Worm (Caenorhabditis elegans) whole organism, L2 larva: ENCODE measurements around the gene ncx-7.

Experiments used
- C34F6.9 ChIP-seq: fragments of 150-350 bp; optimal IDR thresholded peaks from 2 replicates; lab custom pipeline; 2014; ENCODE audit warnings: missing biosample characterization, missing genetic modification characterization
- F13H6.1 ChIP-seq: sonication (generic microtip); optimal IDR thresholded peaks from 2 replicates; lab custom pipeline; 2016; ENCODE audit warnings: missing genetic modification characterization, missing compliant biosample characterization
- R02D3.7 ChIP-seq: fragments of 150-350 bp; optimal IDR thresholded peaks from 2 replicates; lab custom pipeline; 2014; ENCODE audit warnings: missing biosample characterization, missing genetic modification characterization
- Y55F3AM.14 ChIP-seq: fragments of 200-800 bp; sonication (Bioruptor generic); optimal IDR thresholded peaks from 2 replicates; lab custom pipeline; 2018; ENCODE audit warnings: mild to moderate bottlenecking, missing genetic modification characterization, missing compliant biosample characterization
- alr-1 ChIP-seq: fragments of 150-350 bp; optimal IDR thresholded peaks from 2 replicates; lab custom pipeline; 2014; ENCODE audit warnings: missing biosample characterization, missing genetic modification characterization
- aly-2 ChIP-seq: fragments of 150-350 bp; optimal IDR thresholded peaks from 2 replicates; lab custom pipeline; 2014; ENCODE audit warnings: missing biosample characterization, missing genetic modification characterization
- ama-1 ChIP-seq: fragments of 150-350 bp; optimal IDR thresholded peaks from 2 replicates; lab custom pipeline; 2018; ENCODE audit warnings: inconsistent platforms
- blmp-1 ChIP-seq: sonication (generic microtip); optimal IDR thresholded peaks from 2 replicates; lab custom pipeline; 2017; ENCODE audit warnings: missing genetic modification characterization, mild to moderate bottlenecking, missing compliant biosample characterization, antibody characterized with exemption, moderate library complexity; ENCODE audit not compliant: insufficient read depth
- ceh-16 ChIP-seq: fragments of 150-350 bp; optimal IDR thresholded peaks from 2 replicates; lab custom pipeline; 2014; ENCODE audit warnings: missing biosample characterization, missing genetic modification characterization
- ceh-82 ChIP-seq: fragments of 150-350 bp; optimal IDR thresholded peaks from 2 replicates; lab custom pipeline; 2014; ENCODE audit warnings: missing biosample characterization, missing genetic modification characterization
- crh-2 ChIP-seq: sonication (generic microtip); optimal IDR thresholded peaks from 2 replicates; lab custom pipeline; 2017; ENCODE audit warnings: missing biosample characterization, missing genetic modification characterization
- dmd-4 ChIP-seq: sonication (generic microtip); optimal IDR thresholded peaks from 2 replicates; lab custom pipeline; 2017; ENCODE audit warnings: missing biosample characterization, missing genetic modification characterization
- egl-27 ChIP-seq: sonication (generic microtip); optimal IDR thresholded peaks from 3 replicates; lab custom pipeline; 2017; ENCODE audit warnings: missing biosample characterization, missing genetic modification reagents, missing genetic modification characterization
- elt-1 ChIP-seq: fragments of 150-350 bp; optimal IDR thresholded peaks from 2 replicates; lab custom pipeline; 2014; ENCODE audit warnings: missing biosample characterization, missing genetic modification characterization
- fos-1 ChIP-seq: fragments of 150-350 bp; optimal IDR thresholded peaks from 2 replicates; lab custom pipeline; 2014; ENCODE audit warnings: missing biosample characterization, missing genetic modification characterization
- gmeb-1 ChIP-seq: fragments of 150-350 bp; optimal IDR thresholded peaks from 2 replicates; lab custom pipeline; 2014; ENCODE audit warnings: missing biosample characterization, missing genetic modification characterization
- lin-11 ChIP-seq: fragments of 150-350 bp; sonication (generic microtip); optimal IDR thresholded peaks from 2 replicates; lab custom pipeline; 2014; ENCODE audit warnings: missing biosample characterization, missing genetic modification characterization, inconsistent platforms, mixed read lengths
- lin-13 ChIP-seq: fragments of 150-350 bp; optimal IDR thresholded peaks from 2 replicates; lab custom pipeline; 2014; ENCODE audit warnings: missing biosample characterization, missing genetic modification reagents, missing genetic modification characterization
- lin-39 ChIP-seq: fragments of 150-350 bp; optimal IDR thresholded peaks from 2 replicates; lab custom pipeline; 2014; ENCODE audit warnings: missing biosample characterization, missing genetic modification reagents, missing genetic modification characterization
- lsy-2 ChIP-seq, 2 experiments: fragments of 150-350 bp in 1 of 2; sonication (generic microtip) in 1 of 2; optimal IDR thresholded peaks; 2 replicates each; lab custom pipeline; 2014 to 2017; ENCODE audit warnings: missing biosample characterization in 2 of 2, missing genetic modification characterization in 2 of 2
- mab-5 ChIP-seq: fragments of 150-350 bp; optimal IDR thresholded peaks from 2 replicates; lab custom pipeline; 2014; ENCODE audit warnings: missing biosample characterization, missing genetic modification characterization
- mbf-1 ChIP-seq: sonication (generic microtip); optimal IDR thresholded peaks from 2 replicates; lab custom pipeline; 2017; ENCODE audit warnings: missing biosample characterization, missing genetic modification characterization
- mdl-1 ChIP-seq, 2 experiments: fragments of 150-350 bp in 1 of 2; sonication (generic microtip) in 1 of 2; optimal IDR thresholded peaks; 2 replicates each; lab custom pipeline; 2017; ENCODE audit warnings: missing biosample characterization in 2 of 2, missing genetic modification characterization in 2 of 2
- nhr-10 ChIP-seq: sonication (generic microtip); optimal IDR thresholded peaks from 2 replicates; lab custom pipeline; 2017; ENCODE audit warnings: missing biosample characterization, missing genetic modification characterization
- nhr-11 ChIP-seq: fragments of 150-350 bp; optimal IDR thresholded peaks from 2 replicates; lab custom pipeline; 2014; ENCODE audit warnings: missing biosample characterization, missing genetic modification characterization
- nhr-12 ChIP-seq: fragments of 150-350 bp; optimal IDR thresholded peaks from 2 replicates; lab custom pipeline; 2014; ENCODE audit warnings: missing biosample characterization, missing genetic modification characterization
- nhr-129 ChIP-seq: fragments of 150-350 bp; optimal IDR thresholded peaks from 2 replicates; lab custom pipeline; 2014; ENCODE audit warnings: missing biosample characterization, missing genetic modification characterization
- nhr-23 ChIP-seq: fragments of 150-350 bp; optimal IDR thresholded peaks from 2 replicates; lab custom pipeline; 2014; ENCODE audit warnings: missing biosample characterization, missing genetic modification reagents, missing genetic modification characterization
- nhr-25 ChIP-seq: fragments of 150-350 bp; sonication (generic microtip); optimal IDR thresholded peaks from 3 replicates; lab custom pipeline; 2014; ENCODE audit warnings: missing biosample characterization, missing genetic modification characterization
- nhr-6 ChIP-seq: fragments of 150-350 bp; optimal IDR thresholded peaks from 2 replicates; lab custom pipeline; 2014; ENCODE audit warnings: missing biosample characterization, missing genetic modification characterization
- nhr-77 ChIP-seq: fragments of 150-350 bp; optimal IDR thresholded peaks from 2 replicates; lab custom pipeline; 2014; ENCODE audit warnings: missing biosample characterization, missing genetic modification characterization
- peb-1 ChIP-seq: fragments of 150-350 bp; optimal IDR thresholded peaks from 2 replicates; lab custom pipeline; 2014; ENCODE audit warnings: missing biosample characterization, missing genetic modification characterization
- sma-3 ChIP-seq: sonication (generic microtip); optimal IDR thresholded peaks from 2 replicates; lab custom pipeline; 2016; ENCODE audit warnings: missing genetic modification reagents, missing genetic modification characterization, missing compliant biosample characterization
- sma-9 ChIP-seq, 2 experiments: fragments of 150-350 bp in 1 of 2; sonication (generic microtip) in 1 of 2; optimal IDR thresholded peaks; 2 replicates each; lab custom pipeline; 2014 to 2016; ENCODE audit warnings: missing genetic modification characterization in 2 of 2, mild to moderate bottlenecking in 1 of 2, missing biosample characterization in 1 of 2, missing compliant biosample characterization in 1 of 2, missing genetic modification reagents in 1 of 2, moderate library complexity in 1 of 2
- snpc-4 ChIP-seq: fragments of 150-350 bp; optimal IDR thresholded peaks from 2 replicates; lab custom pipeline; 2014; ENCODE audit warnings: missing biosample characterization, missing genetic modification characterization
- unc-39 ChIP-seq: fragments of 150-350 bp; optimal IDR thresholded peaks from 2 replicates; lab custom pipeline; 2014; ENCODE audit warnings: missing biosample characterization, missing genetic modification characterization
- unc-55 ChIP-seq: fragments of 150-350 bp; sonication (generic microtip); optimal IDR thresholded peaks from 3 replicates; lab custom pipeline; 2014; ENCODE audit warnings: missing biosample characterization, missing genetic modification reagents, missing genetic modification characterization
- unc-62 ChIP-seq: fragments of 150-350 bp; optimal IDR thresholded peaks from 2 replicates; lab custom pipeline; 2014; ENCODE audit warnings: missing biosample characterization, missing genetic modification reagents, missing genetic modification characterization
- ztf-11 ChIP-seq: sonication (generic microtip); optimal IDR thresholded peaks from 2 replicates; lab custom pipeline; 2017; ENCODE audit warnings: missing biosample characterization, missing genetic modification characterization
- ztf-4 ChIP-seq: fragments of 150-350 bp; optimal IDR thresholded peaks from 2 replicates; lab custom pipeline; 2014; ENCODE audit warnings: missing biosample characterization, missing genetic modification characterization

ncx-7 gene

ce11 chrIII:9697323-9697722 is 22.8 kb downstream of the ncx-7 start (continued):
- TF ChIP-seq nhr-6 (tag; lab: Kevin White, UChicago) (no peak), fos-1 (tag; lab: Kevin White, UChicago) (peak; percentile 89), nhr-129 (peak; percentile 84), nhr-23 (tag; lab: Kevin White, UChicago) (no peak), R02D3.7 (tag; lab: Kevin White, UChicago) (no peak), nhr-10 (tag; lab: Kevin White, UChicago) (no peak), sma-9 (GFP tag; optimal IDR thresholded peaks at IDR 0.05; lab: Kevin White, UChicago) (peak; percentile 55), sma-9 (tag; optimal IDR thresholded peaks at IDR 0.05; lab: Kevin White, UChicago) (no peak), C34F6.9 (tag; lab: Kevin White, UChicago) (peak; percentile 67), elt-1 (tag; lab: Kevin White, UChicago) (no peak), alr-1 (tag; lab: Kevin White, UChicago) (no peak), sma-3 (GFP tag; lab: Kevin White, UChicago) (no peak)

- TF ChIP-seq blmp-1 (tag; lab: Kevin White, UChicago), result no peak
- no peak for TF ChIP-seq ceh-16 (tag; lab: Kevin White, UChicago)
- TF ChIP-seq unc-62, result no peak
- no peak for TF ChIP-seq F13H6.1 (tag; lab: Kevin White, UChicago)
- no peak for TF ChIP-seq lsy-2 (tag; optimal IDR thresholded peaks at IDR 0.05; lab: Kevin White, UChicago)
Observed at ce11 chrIII:9696417-9696816, 23.7 kb downstream of the ncx-7 start, which contains the start of gene bud-31. TSS of gene bud-31 (minus strand) at chrIII:9696517.

ce11 chrIII:9695379-9695778 is 24.7 kb downstream of the ncx-7 start:
- TF ChIP-seq ztf-11 (tag; lab: Kevin White, UChicago) (no peak), unc-39 (no peak), mdl-1 (tag; optimal IDR thresholded peaks at IDR 0.05; lab: Kevin White, UChicago) (no peak), lin-13 (GFP tag; lab: Kevin White, UChicago) (no peak), lin-39 (tag; lab: Kevin White, UChicago) (no peak), sma-3 (GFP tag; lab: Kevin White, UChicago) (no peak), lsy-2 (tag; optimal IDR thresholded peaks at IDR 0.05; lab: Kevin White, UChicago) (peak in 1 of 2 experiments; percentile 55), sma-9 (GFP tag; optimal IDR thresholded peaks at IDR 0.05; lab: Kevin White, UChicago) (no peak), sma-9 (tag; optimal IDR thresholded peaks at IDR 0.05; lab: Kevin White, UChicago) (no peak), crh-2 (tag; lab: Kevin White, UChicago) (no peak), gmeb-1 (tag; lab: Kevin White, UChicago) (peak; percentile 21), ztf-4 (no peak), peb-1 (tag; lab: Kevin White, UChicago) (no peak), lin-11 (tag; lab: Kevin White, UChicago) (no peak), egl-27 (no peak), unc-55 (GFP tag; lab: Kevin White, UChicago) (peak; percentile 65), nhr-77 (tag; lab: Kevin White, UChicago) (no peak), aly-2 (tag; lab: Kevin White, UChicago) (no peak), ama-1 (lab: Kevin White, UChicago) (no peak), fos-1 (tag; lab: Kevin White, UChicago) (no peak), C34F6.9 (tag; lab: Kevin White, UChicago) (peak; percentile 59), ceh-82 (tag; lab: Kevin White, UChicago) (no peak), mbf-1 (tag; lab: Kevin White, UChicago) (no peak), Y55F3AM.14 (GFP tag; lab: Kevin White, UChicago) (no peak)

- TF ChIP-seq nhr-25 (tag; lab: Kevin White, UChicago), result no peak
- TF ChIP-seq dmd-4 (tag; lab: Kevin White, UChicago), result no peak
- no peak for TF ChIP-seq peb-1 (tag; lab: Kevin White, UChicago)
- no peak for TF ChIP-seq nhr-11 (tag; lab: Kevin White, UChicago)
- TF ChIP-seq unc-62, result no peak
- no peak for TF ChIP-seq nhr-12 (tag; lab: Kevin White, UChicago)
- TF ChIP-seq snpc-4, result no peak
- TF ChIP-seq lin-13 (GFP tag; lab: Kevin White, UChicago), result no peak
- TF ChIP-seq R02D3.7 (tag; lab: Kevin White, UChicago), result no peak
- no peak for TF ChIP-seq mab-5 (tag; lab: Kevin White, UChicago)
Observed at ce11 chrIII:9694474-9694873, 25.6 kb downstream of the ncx-7 start, which contains the start of gene set-3. TSS of gene set-3 (minus strand) at chrIII:9694574.
